Worm (Caenorhabditis elegans) whole organism, L2 larva: Measurements from ENCODE around the gene irld-40.

Source experiments
- crh-2 ChIP-seq: sonication (generic microtip); optimal IDR thresholded peaks from 2 replicates; lab custom pipeline; 2017; ENCODE audit warnings: missing biosample characterization, missing genetic modification characterization
- zag-1 ChIP-seq: fragments of 150-350 bp; optimal IDR thresholded peaks from 2 replicates; lab custom pipeline; 2014; ENCODE audit warnings: missing biosample characterization, missing genetic modification characterization

- no peak for TF ChIP-seq zag-1 (tag; lab: Kevin White, UChicago)
- TF ChIP-seq crh-2 (tag; lab: Kevin White, UChicago), result no peak
Measured at ce11 chrV:1662270-1662669, at the start of gene irld-40.
